Fruit fly (Drosophila melanogaster): ENCODE measurements around the gene CG9853.
A peak's percentile ranks its signal among the peaks of the same experiment; 100 is the strongest.

Gene CG9853

DNA sequence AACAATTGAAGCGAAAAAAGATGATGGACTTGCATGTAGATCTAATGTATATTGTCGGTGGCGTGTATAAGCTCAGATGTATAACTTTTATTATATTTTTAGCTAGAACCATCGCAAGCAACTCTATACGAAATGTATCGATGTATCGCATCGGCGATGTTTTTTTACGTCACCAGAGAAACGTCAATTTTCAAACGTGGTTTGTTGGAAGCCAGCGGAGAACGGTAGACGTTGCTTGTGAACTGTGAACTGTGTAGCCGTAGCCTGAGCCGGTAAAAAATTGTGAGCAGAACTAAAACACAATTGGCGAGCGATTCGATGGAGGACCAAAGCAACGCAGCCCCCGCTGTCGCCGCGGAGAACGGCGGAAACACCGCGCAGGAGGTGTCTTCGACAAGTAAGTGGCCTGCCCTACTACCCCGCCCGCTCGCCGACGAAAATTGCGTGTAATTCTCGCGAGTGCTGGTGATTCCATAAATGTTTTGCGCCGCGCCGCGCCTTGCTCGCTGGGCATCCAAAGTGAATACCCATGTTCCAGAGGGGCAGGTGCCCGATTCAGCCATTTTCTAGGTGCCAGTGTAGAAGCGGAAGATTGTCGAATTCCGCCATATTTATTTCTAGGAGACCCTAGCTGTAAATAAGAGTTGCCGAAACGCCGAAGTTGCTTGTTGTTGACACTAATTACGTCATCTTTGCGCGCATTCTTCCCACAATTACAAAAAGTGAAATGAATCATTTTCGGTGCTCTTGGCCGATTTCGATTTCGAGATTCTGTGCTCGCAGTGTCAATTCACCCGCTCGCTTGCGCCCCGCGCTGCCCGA lies 1.3 kb upstream of the CG9853 start, which contains the start of gene lost (continued):
- TF ChIP-seq MTF-1 (GFP tag; optimal IDR thresholded peaks at IDR 0.05; ENCODE audit: borderline replicate concordance) (no peak), Hr78 (GFP tag; optimal IDR thresholded peaks at IDR 0.05) (peak in 1 of 2 experiments; percentile 51), CG18476 (GFP tag; optimal IDR thresholded peaks at IDR 0.05) (no peak), Myb (GFP tag; optimal IDR thresholded peaks at IDR 0.05) (peak; percentile 47), Doc2 (GFP tag; IDR thresholded peaks at IDR 0.05) (no peak), CG10274 (GFP tag; optimal IDR thresholded peaks at IDR 0.05) (no peak), Ravus (GFP tag; IDR thresholded peaks at IDR 0.05) (no peak), Atf6 (GFP tag; IDR thresholded peaks at IDR 0.05) (no peak), MESR4 (GFP tag; optimal IDR thresholded peaks at IDR 0.05) (peak; percentile 79), emc (GFP tag; optimal IDR thresholded peaks at IDR 0.05) (no peak), CG9609 (GFP tag; optimal IDR thresholded peaks at IDR 0.05) (no peak), vnd (GFP tag; IDR thresholded peaks at IDR 0.05; ENCODE audit: partially characterized antibody) (peak; percentile 99), B-H2 (GFP tag; optimal IDR thresholded peaks at IDR 0.05) (peak; percentile 61), sd (tag; optimal IDR thresholded peaks at IDR 0.05) (no peak), CG7963 (GFP tag; IDR thresholded peaks at IDR 0.05; ENCODE audit: partially characterized antibody) (peak; percentile 97), Chrac-16 (GFP tag; optimal IDR thresholded peaks at IDR 0.05) (no peak), dmrt99B (tag; optimal IDR thresholded peaks at IDR 0.05) (no peak), Hr3 (GFP tag; optimal IDR thresholded peaks at IDR 0.05) (no peak), GATAe (GFP tag; conservative IDR thresholded peaks at IDR 0.05) (no peak), Antp (GFP tag; optimal IDR thresholded peaks at IDR 0.05) (no peak), CG12299 (tag; optimal IDR thresholded peaks at IDR 0.05) (no peak), H15 (GFP tag; IDR thresholded peaks at IDR 0.05) (no peak), Nf-YB (GFP tag; optimal IDR thresholded peaks at IDR 0.05) (peak; percentile 8), run (tag; optimal IDR thresholded peaks at IDR 0.05) (no peak), HHEX (GFP tag; optimal IDR thresholded peaks at IDR 0.05) (no peak), dm (GFP tag; optimal IDR thresholded peaks at IDR 0.05) (peak; percentile 85), Doc3 (GFP tag; IDR thresholded peaks at IDR 0.05; ENCODE audit: partially characterized antibody) (peak; percentile 95), bigmax (GFP tag; optimal IDR thresholded peaks at IDR 0.05) (peak; percentile 41), Sox102F (GFP tag; optimal IDR thresholded peaks at IDR 0.05) (no peak), CG43689 (GFP tag; IDR thresholded peaks at IDR 0.05) (no peak), maf-S (GFP tag; optimal IDR thresholded peaks at IDR 0.05) (no peak), so (GFP tag; IDR thresholded peaks at IDR 0.05) (no peak; the same call in 2 of the 3 replicates), Blimp-1 (GFP tag; optimal IDR thresholded peaks at IDR 0.05) (no peak), Sry-δ (GFP tag; optimal IDR thresholded peaks at IDR 0.05) (peak; percentile 85), CG11695 (GFP tag; IDR thresholded peaks at IDR 0.05) (0 out of 3 replicates have a peak, but pooled peaks have one; percentile 16), CG11085 (GFP tag; IDR thresholded peaks at IDR 0.05) (0 out of 2 replicates have a peak, but pooled peaks have one; percentile 24), CG1024 (GFP tag; IDR thresholded peaks at IDR 0.05) (peak; percentile 59), CG17186 (GFP tag; optimal IDR thresholded peaks at IDR 0.05) (peak; percentile 55), CG7987 (GFP tag; optimal IDR thresholded peaks at IDR 0.05) (peak; percentile 38), CG4360 (GFP tag; IDR thresholded peaks at IDR 0.05) (no peak), CG3407 (GFP tag; optimal IDR thresholded peaks at IDR 0.05) (no peak), hbn (GFP tag; IDR thresholded peaks at IDR 0.05; ENCODE audit: partially characterized antibody) (peak; percentile 96), luna (GFP tag; optimal IDR thresholded peaks at IDR 0.05) (no peak), Opbp (GFP tag; IDR thresholded peaks at IDR 0.05; ENCODE audit: partially characterized antibody) (peak; percentile 99), sug (tag; optimal IDR thresholded peaks at IDR 0.05) (peak; percentile 53), exex (tag; optimal IDR thresholded peaks at IDR 0.05) (peak; percentile 17), sr (GFP tag; IDR thresholded peaks at IDR 0.05) (0 out of 3 replicates have a peak, but pooled peaks have one; percentile 8), dati (GFP tag; IDR thresholded peaks at IDR 0.05) (no peak)

Data from whole organism, embryonic.